Worm (Caenorhabditis elegans) whole organism, L3 larva: ENCODE results near the gene ugt-21.

Experiments used
- R02D3.7 ChIP-seq: fragments of 150-350 bp; optimal IDR thresholded peaks from 2 replicates; lab custom pipeline; 2014; ENCODE audit warnings: missing biosample characterization, missing genetic modification characterization
- aly-2 ChIP-seq: fragments of 150-350 bp; optimal IDR thresholded peaks from 2 replicates; lab custom pipeline; 2014; ENCODE audit warnings: missing biosample characterization, missing genetic modification characterization
- ceh-16 ChIP-seq: sonication (generic microtip); optimal IDR thresholded peaks from 2 replicates; lab custom pipeline; 2017; ENCODE audit warnings: missing biosample characterization, missing genetic modification characterization
- ceh-28 ChIP-seq: fragments of 150-350 bp; optimal IDR thresholded peaks from 2 replicates; lab custom pipeline; 2014; ENCODE audit warnings: missing biosample characterization, missing genetic modification reagents, missing genetic modification characterization
- ceh-82 ChIP-seq: fragments of 150-350 bp; optimal IDR thresholded peaks from 2 replicates; lab custom pipeline; 2014; ENCODE audit warnings: missing biosample characterization, missing genetic modification characterization
- ceh-9 ChIP-seq: sonication (generic microtip); optimal IDR thresholded peaks from 2 replicates; lab custom pipeline; 2018; ENCODE audit warnings: missing biosample characterization, missing genetic modification characterization
- egl-27 ChIP-seq: sonication (generic microtip); optimal IDR thresholded peaks from 4 replicates; lab custom pipeline; 2017; ENCODE audit warnings: missing biosample characterization, missing genetic modification reagents, missing genetic modification characterization
- egl-5 ChIP-seq: fragments of 150-350 bp; optimal IDR thresholded peaks from 2 replicates; lab custom pipeline; 2017; ENCODE audit warnings: missing biosample characterization, missing genetic modification reagents, missing genetic modification characterization, inconsistent platforms
- elt-1 ChIP-seq: fragments of 150-350 bp; optimal IDR thresholded peaks from 2 replicates; lab custom pipeline; 2014; ENCODE audit warnings: missing biosample characterization, missing genetic modification characterization
- elt-2 ChIP-seq: sonication (generic microtip); optimal IDR thresholded peaks from 2 replicates; lab custom pipeline; 2016; ENCODE audit warnings: missing genetic modification reagents, mild to moderate bottlenecking, missing genetic modification characterization, missing compliant biosample characterization
- elt-3 ChIP-seq, 3 experiments: fragments of 150-350 bp in 1 of 3; sonication (generic microtip) in 2 of 3; optimal IDR thresholded peaks; 2 replicates in 2 of 3; 4 replicates in 1 of 3; lab custom pipeline; 2014 to 2017; ENCODE audit warnings: missing biosample characterization in 3 of 3, missing genetic modification characterization in 3 of 3
- eor-1 ChIP-seq, 2 experiments: fragments of 150-350 bp; optimal IDR thresholded peaks; 2 replicates each; lab custom pipeline; 2014 to 2018; ENCODE audit warnings: missing biosample characterization in 2 of 2, missing genetic modification characterization in 2 of 2
- fkh-2 ChIP-seq: fragments of 150-350 bp; optimal IDR thresholded peaks from 2 replicates; lab custom pipeline; 2014; ENCODE audit warnings: missing biosample characterization, missing genetic modification reagents, missing genetic modification characterization
- fos-1 ChIP-seq: fragments of 150-350 bp; optimal IDR thresholded peaks from 2 replicates; lab custom pipeline; 2014; ENCODE audit warnings: missing biosample characterization, missing genetic modification characterization
- hmg-11 ChIP-seq: sonication (generic microtip); optimal IDR thresholded peaks from 2 replicates; lab custom pipeline; 2016; ENCODE audit warnings: missing genetic modification characterization, missing compliant biosample characterization
- jun-1 ChIP-seq: fragments of 150-350 bp; optimal IDR thresholded peaks from 2 replicates; lab custom pipeline; 2014; ENCODE audit warnings: missing biosample characterization, missing genetic modification reagents, missing genetic modification characterization
- lin-15B ChIP-seq: fragments of 150-350 bp; optimal IDR thresholded peaks from 2 replicates; lab custom pipeline; 2014; ENCODE audit warnings: missing biosample characterization, missing genetic modification characterization
- lin-39 ChIP-seq: fragments of 150-350 bp; optimal IDR thresholded peaks from 2 replicates; lab custom pipeline; 2018; ENCODE audit warnings: missing biosample characterization, missing genetic modification reagents, missing genetic modification characterization
- nfya-1 ChIP-seq: sonication (generic microtip); optimal IDR thresholded peaks from 2 replicates; lab custom pipeline; 2017; ENCODE audit warnings: missing genetic modification characterization, mild to moderate bottlenecking, missing compliant biosample characterization, antibody characterized with exemption, moderate library complexity; ENCODE audit not compliant: insufficient read depth
- nhr-11 ChIP-seq: fragments of 150-350 bp; optimal IDR thresholded peaks from 2 replicates; lab custom pipeline; 2014; ENCODE audit warnings: missing biosample characterization, missing genetic modification characterization
- nhr-12 ChIP-seq: fragments of 150-350 bp; optimal IDR thresholded peaks from 2 replicates; lab custom pipeline; 2014; ENCODE audit warnings: missing biosample characterization, missing genetic modification characterization
- nhr-23 ChIP-seq: fragments of 150-350 bp; optimal IDR thresholded peaks from 2 replicates; lab custom pipeline; 2014; ENCODE audit warnings: missing biosample characterization, missing genetic modification reagents, missing genetic modification characterization
- nhr-237 ChIP-seq: fragments of 150-350 bp; optimal IDR thresholded peaks from 2 replicates; lab custom pipeline; 2014; ENCODE audit warnings: missing biosample characterization, missing genetic modification characterization
- nhr-25 ChIP-seq: sonication (generic microtip); optimal IDR thresholded peaks from 2 replicates; lab custom pipeline; 2017; ENCODE audit warnings: missing biosample characterization, missing genetic modification characterization
- nhr-28 ChIP-seq: fragments of 150-350 bp; optimal IDR thresholded peaks from 2 replicates; lab custom pipeline; 2014; ENCODE audit warnings: missing biosample characterization, missing genetic modification characterization
- nhr-67 ChIP-seq: fragments of 150-350 bp; optimal IDR thresholded peaks from 2 replicates; lab custom pipeline; 2014; ENCODE audit warnings: missing biosample characterization, missing genetic modification characterization
- pha-4 ChIP-seq: fragments of 150-350 bp; optimal IDR thresholded peaks from 2 replicates; lab custom pipeline; 2014; ENCODE audit warnings: missing biosample characterization, missing genetic modification reagents, missing genetic modification characterization
- pqm-1 ChIP-seq: fragments of 150-350 bp; optimal IDR thresholded peaks from 2 replicates; lab custom pipeline; 2017; ENCODE audit warnings: missing biosample characterization, missing genetic modification characterization, inconsistent platforms
- skn-1 ChIP-seq: fragments of 150-350 bp; optimal IDR thresholded peaks from 2 replicates; lab custom pipeline; 2014; ENCODE audit warnings: missing biosample characterization, missing genetic modification characterization
- snpc-4 ChIP-seq: fragments of 150-350 bp; optimal IDR thresholded peaks from 2 replicates; lab custom pipeline; 2014; ENCODE audit warnings: missing biosample characterization, missing genetic modification characterization
- tbx-2 ChIP-seq: sonication (generic microtip); optimal IDR thresholded peaks from 2 replicates; lab custom pipeline; 2016; ENCODE audit warnings: mild to moderate bottlenecking, missing genetic modification characterization, missing compliant biosample characterization
- unc-39 ChIP-seq: sonication (generic microtip); optimal IDR thresholded peaks from 4 replicates; lab custom pipeline; 2017; ENCODE audit warnings: missing biosample characterization, missing genetic modification characterization
- unc-62 ChIP-seq: fragments of 150-350 bp; sonication (generic microtip); optimal IDR thresholded peaks from 4 replicates; lab custom pipeline; 2014; ENCODE audit warnings: missing biosample characterization, missing genetic modification reagents, missing genetic modification characterization
- zag-1 ChIP-seq: fragments of 150-350 bp; optimal IDR thresholded peaks from 2 replicates; lab custom pipeline; 2014; ENCODE audit warnings: missing biosample characterization, missing genetic modification characterization
- ztf-11 ChIP-seq: fragments of 150-350 bp; optimal IDR thresholded peaks from 2 replicates; lab custom pipeline; 2014; ENCODE audit warnings: missing biosample characterization, missing genetic modification characterization
- ztf-4 ChIP-seq: fragments of 150-350 bp; optimal IDR thresholded peaks from 2 replicates; lab custom pipeline; 2014; ENCODE audit warnings: missing biosample characterization, missing genetic modification characterization

The ugt-21 gene

DNA sequence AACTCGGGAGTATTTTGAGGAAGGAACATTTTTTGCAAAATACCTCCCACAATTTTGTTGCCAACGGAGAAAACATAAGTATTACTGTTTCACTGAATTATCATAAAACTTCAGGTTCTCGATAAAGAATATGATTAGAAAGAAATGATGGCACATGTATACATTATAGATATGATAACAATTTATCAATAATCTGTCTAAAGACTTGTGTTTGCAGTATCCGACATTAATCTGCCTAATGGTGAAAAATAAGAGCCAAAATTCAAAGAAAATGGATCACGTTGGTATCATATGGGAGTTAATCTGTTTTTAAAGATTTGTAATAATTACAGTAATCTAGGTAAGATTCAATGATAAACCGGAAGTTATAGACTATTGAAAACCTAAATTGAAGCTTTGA is 20.5 kb downstream of the ugt-21 start:
- TF ChIP-seq nhr-11 (peak; percentile 5), egl-5 (no peak), lin-15B (tag; lab: Kevin White, UChicago) (no peak)

- TF ChIP-seq aly-2 (tag; lab: Kevin White, UChicago): no peak
- TF ChIP-seq nhr-28 (tag; lab: Kevin White, UChicago): no peak
- TF ChIP-seq ztf-4 (tag; lab: Kevin White, UChicago): no peak
- no peak for TF ChIP-seq skn-1 (tag; lab: Kevin White, UChicago)
- no peak for TF ChIP-seq zag-1 (tag; lab: Kevin White, UChicago)
- TF ChIP-seq unc-62 (GFP tag; lab: Kevin White, UChicago): no peak
- no peak for TF ChIP-seq ceh-82 (tag; lab: Kevin White, UChicago)
- TF ChIP-seq nhr-25 (tag; lab: Kevin White, UChicago): no peak
- no peak for TF ChIP-seq R02D3.7 (tag; lab: Kevin White, UChicago)
- no peak for TF ChIP-seq nfya-1 (tag; lab: Kevin White, UChicago)
- TF ChIP-seq ceh-16 (tag; lab: Kevin White, UChicago): no peak
- no peak for TF ChIP-seq tbx-2 (tag; lab: Kevin White, UChicago)
- no peak for TF ChIP-seq jun-1
Measured at ce11 chrIV:9523139-9523538, 23.0 kb downstream of the ugt-21 start.

ce11 chrIV:9524849-9525460 is 24.8 kb downstream of the ugt-21 start, which contains the start of gene ndua-5:
Gene ndua-5 (minus strand): TSS chrIV:9524899.
- TF ChIP-seq elt-3 (tag; optimal IDR thresholded peaks at IDR 0.05; lab: Kevin White, UChicago): no peak
- no peak for TF ChIP-seq egl-27 (tag; lab: Kevin White, UChicago)
- peak; percentile 59 for TF ChIP-seq lin-15B (tag; lab: Kevin White, UChicago)
- TF ChIP-seq eor-1 (tag; optimal IDR thresholded peaks at IDR 0.05; lab: Kevin White, UChicago): no peak
- TF ChIP-seq egl-5: peak; percentile 23
- no peak for TF ChIP-seq elt-1
- no peak for TF ChIP-seq ztf-4 (tag; lab: Kevin White, UChicago)
- TF ChIP-seq nhr-237 (tag; lab: Kevin White, UChicago): no peak
- no peak for TF ChIP-seq fos-1
- peak; percentile 7 for TF ChIP-seq snpc-4 (tag; lab: Kevin White, UChicago)
- TF ChIP-seq ztf-11: no peak
- peak; percentile 55 for TF ChIP-seq nfya-1 (tag; lab: Kevin White, UChicago)
- TF ChIP-seq nhr-25 (tag; lab: Kevin White, UChicago): no peak
- no peak for TF ChIP-seq zag-1 (tag; lab: Kevin White, UChicago)
- TF ChIP-seq hmg-11 (tag; lab: Kevin White, UChicago): peak; percentile 32
- TF ChIP-seq lin-39 (tag; lab: Kevin White, UChicago): no peak
- no peak for TF ChIP-seq ceh-82 (tag; lab: Kevin White, UChicago)
- no peak for TF ChIP-seq skn-1 (tag; lab: Kevin White, UChicago)
- TF ChIP-seq nhr-23 (tag; lab: Kevin White, UChicago): peak; percentile 12
- TF ChIP-seq unc-39: no peak
- no peak for TF ChIP-seq ceh-9 (tag; lab: Kevin White, UChicago)
- no peak for TF ChIP-seq fkh-2
- TF ChIP-seq pha-4: peak; percentile 64
- TF ChIP-seq jun-1: no peak

ce11 chrIV:9525682-9526416 is 25.7 kb downstream of the ugt-21 start, which contains the start of gene elo-1:
Gene elo-1 (plus strand): TSS chrIV:9526366.
- TF ChIP-seq lin-39 (tag; lab: Kevin White, UChicago) (no peak), fos-1 (peak; percentile 19), pha-4 (peak; percentile 27), pqm-1 (tag; lab: Kevin White, UChicago) (peak; percentile 82), nhr-67 (tag; lab: Kevin White, UChicago) (no peak), nfya-1 (tag; lab: Kevin White, UChicago) (peak; percentile 29), jun-1 (peak; percentile 53), egl-27 (tag; lab: Kevin White, UChicago) (peak; percentile 30), elt-2 (peak; percentile 95), ceh-28 (tag; lab: Kevin White, UChicago) (no peak), nhr-12 (no peak)
